Fruit fly (Drosophila melanogaster) whole organism, embryonic: ENCODE results near the gene CG33060.

Source experiments
- CG1233 ChIP-seq: fragments of 200-800 bp; sonication (Bioruptor generic); optimal IDR thresholded peaks from 4 replicates; lab custom pipeline; 2018; ENCODE audit warnings: missing biosample characterization, mild to moderate bottlenecking, missing genetic modification characterization
- CG12391 ChIP-seq: fragments of 200-800 bp; sonication (Bioruptor generic); optimal IDR thresholded peaks from 3 replicates; lab custom pipeline; 2018; ENCODE audit warnings: missing biosample characterization, mild to moderate bottlenecking, missing genetic modification characterization, moderate library complexity
- CG12769 ChIP-seq: fragments of 200-800 bp; sonication (Bioruptor generic); optimal IDR thresholded peaks from 2 replicates; lab custom pipeline; 2019; ENCODE audit warnings: missing biosample characterization, mild to moderate bottlenecking, missing genetic modification characterization, moderate library complexity
- CG16813 ChIP-seq: fragments of 200-800 bp; sonication (Bioruptor generic); IDR thresholded peaks from 3 replicates; pipeline ENCODE4 v1.3.6; 2022; ENCODE audit warnings: missing biosample characterization, missing genetic modification characterization; ENCODE audit not compliant: partially characterized antibody
- CG17361 ChIP-seq: fragments of 200-800 bp; sonication (Bioruptor generic); IDR thresholded peaks from 3 replicates; pipeline ENCODE4 v1.3.6; 2022; ENCODE audit warnings: missing biosample characterization, missing genetic modification characterization
- CG17912 ChIP-seq: fragments of 200-800 bp; sonication (Bioruptor generic); optimal IDR thresholded peaks from 2 replicates; lab custom pipeline; 2018; ENCODE audit warnings: missing biosample characterization, mild to moderate bottlenecking, missing genetic modification characterization
- CG3163 ChIP-seq: fragments of 200-800 bp; sonication (Bioruptor generic); optimal IDR thresholded peaks from 3 replicates; lab custom pipeline; 2016; ENCODE audit warnings: missing biosample characterization, missing genetic modification characterization
- CG3281 ChIP-seq: fragments of 200-800 bp; sonication (Bioruptor generic); optimal IDR thresholded peaks from 3 replicates; lab custom pipeline; 2017; ENCODE audit warnings: missing biosample characterization, mild to moderate bottlenecking, missing genetic modification characterization
- CG34224 ChIP-seq: fragments of 200-800 bp; sonication (Bioruptor generic); IDR thresholded peaks from 3 replicates; pipeline ENCODE4 v1.3.6; 2022; ENCODE audit warnings: missing biosample characterization, missing genetic modification characterization; ENCODE audit not compliant: partially characterized antibody
- CG42726 ChIP-seq: fragments of 200-800 bp; sonication (Bioruptor generic); IDR thresholded peaks from 2 replicates; pipeline ENCODE4 v1.3.6; 2022; ENCODE audit warnings: missing biosample characterization, missing genetic modification characterization; ENCODE audit not compliant: partially characterized antibody
- CG4617 ChIP-seq: fragments of 200-800 bp; sonication (Bioruptor generic); optimal IDR thresholded peaks from 3 replicates; lab custom pipeline; 2016; ENCODE audit warnings: missing biosample characterization, missing genetic modification characterization, borderline replicate concordance
- CG5180 ChIP-seq: fragments of 200-800 bp; sonication (Bioruptor generic); optimal IDR thresholded peaks from 3 replicates; lab custom pipeline; 2017; ENCODE audit warnings: missing biosample characterization, missing genetic modification characterization, mild to moderate bottlenecking, moderate library complexity, missing genetic modification reagents
- CG5953 ChIP-seq: fragments of 200-800 bp; sonication (Bioruptor generic); IDR thresholded peaks from 2 replicates; pipeline ENCODE4 v1.3.6; 2022; ENCODE audit warnings: missing biosample characterization, missing genetic modification characterization
- CG6689 ChIP-seq: fragments of 200-800 bp; sonication (Bioruptor generic); IDR thresholded peaks from 2 replicates; pipeline ENCODE4 v1.3.6; 2022; ENCODE audit warnings: missing biosample characterization, missing genetic modification characterization
- CG6765 ChIP-seq: fragments of 200-800 bp; sonication (Bioruptor generic); optimal IDR thresholded peaks from 3 replicates; lab custom pipeline; 2017; ENCODE audit warnings: missing biosample characterization, mild to moderate bottlenecking, missing genetic modification characterization
- CG7928 ChIP-seq: fragments of 200-800 bp; sonication (Bioruptor generic); optimal IDR thresholded peaks from 2 replicates; lab custom pipeline; 2017; ENCODE audit warnings: missing biosample characterization, mild to moderate bottlenecking, missing genetic modification characterization
- CG9876 ChIP-seq: fragments of 200-800 bp; sonication (Bioruptor generic); optimal IDR thresholded peaks from 2 replicates; lab custom pipeline; 2016; ENCODE audit warnings: missing biosample characterization, missing genetic modification characterization
- Dip2 ChIP-seq: fragments of 200-800 bp; sonication (Bioruptor generic); IDR thresholded peaks from 2 replicates; pipeline ENCODE4 v1.3.6; 2022; ENCODE audit warnings: missing biosample characterization, missing genetic modification characterization
- GATAe ChIP-seq: fragments of 200-800 bp; sonication (Bioruptor generic); conservative IDR thresholded peaks from 2 replicates; pipeline ENCODE4 v1.3.6; 2022; ENCODE audit warnings: missing biosample characterization, missing genetic modification characterization
- Gug ChIP-seq: fragments of 200-800 bp; sonication (Bioruptor generic); IDR thresholded peaks from 4 replicates; pipeline ENCODE4 v1.3.6; 2022; ENCODE audit warnings: missing biosample characterization, missing genetic modification characterization
- HLH3B ChIP-seq: fragments of 200-800 bp; sonication (Bioruptor generic); IDR thresholded peaks from 2 replicates; pipeline ENCODE4 v1.3.6; 2022; ENCODE audit warnings: missing biosample characterization, missing genetic modification characterization
- HLH4C ChIP-seq: fragments of 200-800 bp; sonication (Bioruptor generic); IDR thresholded peaks from 3 replicates; pipeline ENCODE4 v1.3.6; 2022; ENCODE audit warnings: missing biosample characterization, missing genetic modification characterization; ENCODE audit not compliant: partially characterized antibody
- Hr3 ChIP-seq: fragments of 200-800 bp; sonication (Bioruptor generic); optimal IDR thresholded peaks from 3 replicates; lab custom pipeline; 2016; ENCODE audit warnings: missing biosample characterization, missing genetic modification characterization
- Hr78 ChIP-seq, 2 experiments: fragments of 200-800 bp in 1 of 2; fragments of >200 bp in 1 of 2; sonication (Bioruptor generic) in 1 of 2; optimal IDR thresholded peaks; 2 replicates each; lab custom pipeline; 2017 to 2019; ENCODE audit warnings: missing biosample characterization in 2 of 2, missing genetic modification characterization in 2 of 2, mild to moderate bottlenecking in 1 of 2, moderate library complexity in 1 of 2
- Lhr ChIP-seq: fragments of 200-800 bp; sonication (Bioruptor generic); optimal IDR thresholded peaks from 3 replicates; lab custom pipeline; 2017; ENCODE audit warnings: mild to moderate bottlenecking, missing biosample characterization, missing genetic modification reagents, missing genetic modification characterization
- Med ChIP-seq: fragments of 200-800 bp; sonication (Bioruptor generic); peaks from one replicate; lab custom pipeline; 2016; ENCODE audit warnings: missing biosample characterization, missing genetic modification characterization, mild to moderate bottlenecking, inconsistent platforms, moderate library complexity
- Nf-YC ChIP-seq: fragments of 200-800 bp; optimal IDR thresholded peaks from 3 replicates; lab custom pipeline; 2019; ENCODE audit warnings: missing biosample characterization, mild to moderate bottlenecking, missing genetic modification characterization, moderate library complexity
- Opbp ChIP-seq: fragments of 200-800 bp; sonication (Bioruptor generic); IDR thresholded peaks from 3 replicates; pipeline ENCODE4 v1.3.6; 2022; ENCODE audit warnings: missing biosample characterization, missing genetic modification characterization; ENCODE audit not compliant: partially characterized antibody
- Ssrp ChIP-seq: fragments of 200-800 bp; sonication (Bioruptor generic); optimal IDR thresholded peaks from 2 replicates; lab custom pipeline; 2018; ENCODE audit warnings: missing biosample characterization, mild to moderate bottlenecking, missing genetic modification characterization, moderate library complexity
- Stat92E ChIP-seq, 3 experiments: fragments of >200 bp in 2 of 3; fragments of 200-800 bp in 1 of 3; sonication (Bioruptor generic) in 1 of 3; optimal IDR thresholded peaks; 2 replicates each; lab custom pipeline; 2017 to 2019; ENCODE audit warnings: missing biosample characterization in 3 of 3, missing genetic modification characterization in 3 of 3, mild to moderate bottlenecking in 1 of 3, moderate library complexity in 1 of 3
- Vsx1 ChIP-seq: fragments of 200-800 bp; sonication (Bioruptor generic); optimal IDR thresholded peaks from 2 replicates; lab custom pipeline; 2017; ENCODE audit warnings: missing biosample characterization, mild to moderate bottlenecking, missing genetic modification characterization, missing genetic modification reagents
- amos ChIP-seq: fragments of 200-800 bp; sonication (Bioruptor generic); IDR thresholded peaks from 2 replicates; pipeline ENCODE4 v1.3.6; 2022; ENCODE audit warnings: missing biosample characterization, missing genetic modification characterization; ENCODE audit not compliant: partially characterized antibody
- ato ChIP-seq: fragments of 200-800 bp; sonication (Bioruptor generic); IDR thresholded peaks from 2 replicates; pipeline ENCODE4 v1.3.6; 2022; ENCODE audit warnings: missing biosample characterization, missing genetic modification characterization; ENCODE audit not compliant: partially characterized antibody
- cas ChIP-seq: fragments of 200-800 bp; sonication (Bioruptor generic); IDR thresholded peaks from 2 replicates; pipeline ENCODE4 v1.3.6; 2022; ENCODE audit warnings: missing biosample characterization, missing genetic modification characterization
- dati ChIP-seq: fragments of 200-800 bp; sonication (Bioruptor generic); IDR thresholded peaks from 2 replicates; pipeline ENCODE4 v1.3.6; 2022; ENCODE audit warnings: missing biosample characterization, missing genetic modification characterization
- dm ChIP-seq: fragments of 200-800 bp; sonication (Bioruptor generic); optimal IDR thresholded peaks from 3 replicates; lab custom pipeline; 2016; ENCODE audit warnings: missing biosample characterization, missing genetic modification characterization
- exex ChIP-seq: fragments of 200-800 bp; sonication (Bioruptor generic); optimal IDR thresholded peaks from 4 replicates; lab custom pipeline; 2018; ENCODE audit warnings: missing biosample characterization, mild to moderate bottlenecking, missing genetic modification characterization, moderate library complexity
- ham ChIP-seq: fragments of 200-800 bp; sonication (Bioruptor generic); IDR thresholded peaks from 2 replicates; pipeline ENCODE4 v1.3.6; 2022; ENCODE audit warnings: missing biosample characterization, missing genetic modification characterization
- hkb ChIP-seq, 2 experiments: fragments of 200-800 bp in 1 of 2; fragments of >200 bp in 1 of 2; sonication (Bioruptor generic) in 1 of 2; IDR thresholded peaks in 1 of 2; optimal IDR thresholded peaks in 1 of 2; 2 replicates each; pipeline versions ENCODE4 v1.3.6 to Lab custom; 2017 to 2022; ENCODE audit warnings: missing biosample characterization in 1 of 2, missing genetic modification characterization in 1 of 2
- ind ChIP-seq: fragments of 200-800 bp; sonication (Bioruptor generic); optimal IDR thresholded peaks from 3 replicates; lab custom pipeline; 2016; ENCODE audit warnings: missing biosample characterization, missing genetic modification characterization
- lab ChIP-seq: fragments of 200-800 bp; sonication (Bioruptor generic); optimal IDR thresholded peaks from 3 replicates; lab custom pipeline; 2017; ENCODE audit warnings: missing biosample characterization, missing genetic modification characterization, mild to moderate bottlenecking, moderate library complexity, missing genetic modification reagents
- nau ChIP-seq: fragments of 200-800 bp; sonication (Bioruptor generic); optimal IDR thresholded peaks from 3 replicates; lab custom pipeline; 2017; ENCODE audit warnings: missing biosample characterization, mild to moderate bottlenecking, missing genetic modification characterization, missing genetic modification reagents
- scrt ChIP-seq: fragments of 200-800 bp; sonication (Bioruptor generic); optimal IDR thresholded peaks from 2 replicates; lab custom pipeline; 2018; ENCODE audit warnings: missing biosample characterization, mild to moderate bottlenecking, missing genetic modification characterization, moderate library complexity
- sens ChIP-seq: fragments of 200-800 bp; sonication (Bioruptor generic); peaks from one replicate; lab custom pipeline; 2016; ENCODE audit warnings: missing biosample characterization, missing genetic modification characterization
- slbo ChIP-seq: fragments of 200-800 bp; sonication (Bioruptor generic); IDR thresholded peaks from 2 replicates; pipeline ENCODE4 v1.3.6; 2022; ENCODE audit warnings: missing biosample characterization, missing genetic modification characterization
- stwl ChIP-seq: fragments of 200-800 bp; sonication (Bioruptor generic); optimal IDR thresholded peaks from 3 replicates; lab custom pipeline; 2018; ENCODE audit warnings: missing biosample characterization, mild to moderate bottlenecking, missing genetic modification characterization, moderate library complexity
- vnd ChIP-seq: fragments of 200-800 bp; sonication (Bioruptor generic); IDR thresholded peaks from 3 replicates; pipeline ENCODE4 v1.3.6; 2022; ENCODE audit warnings: missing biosample characterization, missing genetic modification characterization; ENCODE audit not compliant: partially characterized antibody

CG33060 gene

dm6 chr3L:16359219-16359748, 28.4 kb downstream of the CG33060 start, which contains the start of gene ringer (continued):
- TF ChIP-seq GATAe (GFP tag; lab: Robert Waterston, UW), result no peak
- no peak for TF ChIP-seq CG3163 (GFP tag; lab: Kevin White, UChicago)
- TF ChIP-seq slbo (GFP tag; lab: Robert Waterston, UW), result 0 out of 2 replicates have a peak, but pooled peaks have one; percentile 39
- TF ChIP-seq ind (GFP tag; lab: Kevin White, UChicago), result no peak
- TF ChIP-seq dati (GFP tag; lab: Robert Waterston, UW), result no peak
- no peak for TF ChIP-seq CG12391 (tag; lab: Kevin White, UChicago)
- TF ChIP-seq CG12769 (tag; lab: Kevin White, UChicago), result no peak
- no peak for TF ChIP-seq nau (GFP tag; lab: Kevin White, UChicago)
- TF ChIP-seq CG5953 (GFP tag; lab: Robert Waterston, UW), result no peak
- TF ChIP-seq Vsx1 (GFP tag; lab: Kevin White, UChicago), result no peak
- no peak for TF ChIP-seq CG6765 (GFP tag; lab: Kevin White, UChicago)
- no peak for TF ChIP-seq Dip2 (GFP tag; lab: Robert Waterston, UW)
- no peak for TF ChIP-seq Hr3
- no peak for TF ChIP-seq Hr78 (GFP tag; optimal IDR thresholded peaks at IDR 0.05; lab: Kevin White, UChicago)
- TF ChIP-seq Gug (GFP tag; lab: Robert Waterston, UW), result no peak
- no peak for TF ChIP-seq ato (GFP tag; lab: Robert Waterston, UW)
- no peak for TF ChIP-seq Opbp (GFP tag; lab: Robert Waterston, UW)
- TF ChIP-seq CG4617, result no peak

- TF ChIP-seq ham (GFP tag; lab: Robert Waterston, UW) (no peak), Med (GFP tag; lab: Kevin White, UChicago) (peak; percentile 53), Stat92E (GFP tag; optimal IDR thresholded peaks at IDR 0.05; lab: Kevin White, UChicago) (no peak), HLH4C (GFP tag; lab: Robert Waterston, UW) (no peak), CG34224 (GFP tag; lab: Robert Waterston, UW) (no peak), CG7928 (GFP tag; lab: Kevin White, UChicago) (no peak), hkb (optimal IDR thresholded peaks at IDR 0.05; lab: Kevin White, UChicago) (no peak), hkb (GFP tag; IDR thresholded peaks at IDR 0.05; lab: Robert Waterston, UW) (no peak), CG3281 (GFP tag; lab: Kevin White, UChicago) (peak; percentile 2), sens (peak; percentile 56), CG16813 (no peak), vnd (GFP tag; lab: Robert Waterston, UW) (no peak), scrt (GFP tag; lab: Kevin White, UChicago) (no peak), CG5180 (GFP tag; lab: Kevin White, UChicago) (no peak), HLH3B (GFP tag; lab: Robert Waterston, UW) (no peak), stwl (tag; lab: Kevin White, UChicago) (no peak), lab (GFP tag; lab: Kevin White, UChicago) (peak; percentile 29), CG42726 (GFP tag; lab: Robert Waterston, UW) (no peak), exex (tag; lab: Kevin White, UChicago) (no peak), Ssrp (tag; lab: Kevin White, UChicago) (no peak), amos (peak; percentile 31; the same call in 1 of the 2 replicates), CG6689 (no peak), CG17912 (GFP tag; lab: Kevin White, UChicago) (no peak), Nf-YC (tag; lab: Kevin White, UChicago) (no peak), CG12769 (tag; lab: Kevin White, UChicago) (peak; percentile 18), cas (GFP tag; lab: Robert Waterston, UW) (no peak), CG9876 (no peak), Lhr (GFP tag; lab: Kevin White, UChicago) (no peak), CG1233 (GFP tag; lab: Kevin White, UChicago) (no peak), dm (GFP tag; lab: Kevin White, UChicago) (no peak), CG17361 (GFP tag; lab: Robert Waterston, UW) (no peak)
Measured at dm6 chr3L:16359795-16360194, 29.0 kb downstream of the CG33060 start.
